Fruit fly (Drosophila melanogaster) whole organism: ENCODE measurements around the gene Ubc84D.

ENCODE experiments used
- CG8478 ChIP-seq: fragments of >200 bp; optimal IDR thresholded peaks from 2 replicates; lab custom pipeline; 2018; ENCODE audit warnings: inconsistent platforms
- Dll ChIP-seq: fragments of >200 bp; optimal IDR thresholded peaks from 2 replicates; lab custom pipeline; 2017
- EcR ChIP-seq, 2 experiments: fragments of >200 bp; optimal IDR thresholded peaks; 2 replicates each; lab custom pipeline; 2017; ENCODE audit warnings: missing biosample characterization in 2 of 2, missing genetic modification characterization in 2 of 2, missing genetic modification reagents in 2 of 2
- pan ChIP-seq: fragments of >200 bp; optimal IDR thresholded peaks from 2 replicates; lab custom pipeline; 2017
- psq ChIP-seq: fragments of >200 bp; optimal IDR thresholded peaks from 2 replicates; lab custom pipeline; 2017
- usp ChIP-seq: fragments of >200 bp; optimal IDR thresholded peaks from 2 replicates; lab custom pipeline; 2017; ENCODE audit warnings: missing biosample characterization, missing genetic modification characterization, mixed read lengths

Gene Ubc84D

DNA sequence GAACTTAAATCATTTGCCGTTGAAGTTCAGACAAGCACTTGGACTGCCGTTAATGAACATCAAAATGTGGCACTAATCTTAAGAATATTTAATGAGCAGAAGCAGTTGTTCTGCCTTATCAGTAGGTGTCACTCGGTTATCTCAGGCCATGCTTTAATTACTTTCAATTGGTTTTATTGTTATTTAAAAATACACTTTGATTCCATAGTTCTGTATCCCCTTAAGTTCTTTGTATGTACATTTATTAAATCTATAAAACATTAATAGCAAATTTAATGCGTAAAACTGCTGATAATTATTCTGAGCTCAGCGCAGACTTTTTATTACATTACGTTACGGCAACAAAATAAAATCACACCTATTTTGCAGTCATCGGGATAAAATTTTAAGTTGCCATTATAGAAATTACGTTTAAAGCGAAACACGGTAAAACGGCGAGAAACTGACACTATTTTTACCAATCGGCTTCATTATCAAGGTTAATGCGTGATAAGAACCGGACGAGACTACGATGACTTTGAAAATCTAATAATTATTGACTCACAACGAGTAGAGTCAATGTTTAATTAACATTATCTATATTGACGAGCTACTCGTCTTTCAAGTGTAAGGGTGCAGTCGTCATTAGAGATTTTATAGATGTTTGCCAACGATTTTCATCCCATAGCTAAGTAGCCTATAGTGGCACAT is 3.2 kb upstream of the Ubc84D start:
- TF ChIP-seq EcR (GFP tag; optimal IDR thresholded peaks at IDR 0.05; lab: Kevin White, UChicago) (no peak), usp (GFP tag; lab: Kevin White, UChicago) (no peak), psq (no peak), CG8478 (lab: Kevin White, UChicago) (no peak), pan (no peak), Dll (no peak)

DNA sequence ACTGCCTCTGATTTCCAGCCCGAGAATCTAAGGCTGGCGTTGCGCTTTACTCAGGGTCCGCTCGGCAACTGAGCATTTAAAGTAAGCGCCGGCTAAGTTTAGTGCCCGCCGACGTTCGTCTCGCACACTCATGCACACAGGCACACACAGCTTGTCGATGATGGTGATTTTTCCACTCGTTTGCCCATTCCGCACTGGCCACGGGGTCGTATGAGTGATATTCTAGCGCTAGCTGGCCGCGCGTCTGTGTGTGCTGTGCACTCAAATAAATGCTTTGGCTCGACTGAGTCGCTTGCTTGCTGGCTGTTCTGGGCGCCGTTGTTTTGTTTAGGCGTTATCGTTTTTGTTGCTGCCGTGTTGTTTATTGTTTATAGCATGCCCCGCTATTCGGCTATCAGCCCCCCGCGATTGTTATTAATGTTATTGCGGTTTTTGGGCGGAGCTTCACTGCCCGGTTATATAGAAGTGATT is 3.6 kb downstream of the Ubc84D start, which contains the start of gene alpha-Est8:
Gene alpha-Est8, minus strand, starts transcription at position 72 of the 471 bp plus-strand sequence.
- no peak for TF ChIP-seq usp (GFP tag; lab: Kevin White, UChicago)
- no peak for TF ChIP-seq Dll
- no peak for TF ChIP-seq CG8478 (lab: Kevin White, UChicago)
- TF ChIP-seq EcR (GFP tag; optimal IDR thresholded peaks at IDR 0.05; lab: Kevin White, UChicago), result no peak
- TF ChIP-seq psq, result no peak
- TF ChIP-seq pan, result no peak

DNA sequence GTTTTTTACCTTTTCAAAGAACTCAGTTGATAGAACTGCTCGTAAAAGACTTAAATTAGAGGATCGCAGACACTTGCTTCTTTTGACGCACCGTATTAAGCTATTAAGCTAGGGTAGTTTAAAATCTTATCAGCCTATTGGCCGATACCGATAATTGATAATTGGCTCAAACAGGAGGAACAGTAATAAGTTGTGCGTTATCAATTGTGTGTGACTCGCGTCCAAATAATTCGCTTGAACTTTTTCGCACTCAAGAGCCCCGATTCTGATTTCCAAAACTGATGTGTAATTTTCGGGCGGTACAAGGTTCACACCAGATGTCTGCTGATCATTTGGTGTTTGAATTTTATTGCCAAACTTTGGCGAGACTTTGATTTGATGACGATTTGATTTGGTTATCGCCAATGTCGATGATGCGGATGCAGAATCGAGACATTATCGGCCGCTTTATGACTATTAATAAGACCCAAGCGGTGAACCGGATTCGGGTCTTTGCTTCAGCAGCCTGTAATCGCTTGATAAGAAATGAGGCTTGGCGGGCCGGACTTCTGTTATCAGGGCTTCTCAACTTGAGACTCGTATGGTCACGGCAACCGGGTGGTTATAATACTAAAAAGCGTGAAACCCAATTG is 4.9 kb downstream of the Ubc84D start:
- no peak for TF ChIP-seq usp (GFP tag; lab: Kevin White, UChicago)
- TF ChIP-seq CG8478 (lab: Kevin White, UChicago), result no peak
- no peak for TF ChIP-seq EcR (GFP tag; optimal IDR thresholded peaks at IDR 0.05; lab: Kevin White, UChicago)
- no peak for TF ChIP-seq psq
- no peak for TF ChIP-seq pan
- TF ChIP-seq Dll, result no peak

DNA sequence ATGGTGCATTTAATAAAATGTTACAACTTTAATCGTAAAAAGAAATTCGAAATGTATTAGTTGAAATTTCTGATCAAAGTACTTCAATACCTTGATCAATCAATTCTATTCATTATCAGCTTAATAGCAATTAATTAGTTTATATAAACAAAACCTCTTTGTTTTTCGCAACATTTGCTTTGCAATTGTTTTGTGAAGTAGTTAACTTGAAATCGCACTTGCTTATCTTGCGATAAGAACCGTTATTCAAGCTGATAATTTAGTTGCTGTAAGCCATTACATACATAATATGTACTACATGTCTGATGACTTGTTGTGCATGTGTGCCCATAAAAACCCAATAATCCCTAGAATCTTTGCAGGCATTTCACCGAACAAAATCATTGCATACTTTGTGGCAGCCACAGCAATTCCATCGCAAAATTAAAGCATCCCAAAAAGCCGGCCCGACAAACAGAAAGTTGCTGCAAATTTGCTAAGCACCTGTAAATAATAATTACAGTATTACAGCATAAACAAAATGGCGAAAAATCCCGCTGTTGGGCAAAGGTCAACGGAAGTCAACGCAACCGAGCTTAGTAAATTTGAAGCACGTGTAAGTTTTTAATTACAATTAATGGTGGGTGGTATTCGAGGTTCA is 10.9 kb downstream of the Ubc84D start:
- TF ChIP-seq CG8478 (lab: Kevin White, UChicago) (no peak), psq (no peak), Dll (no peak), EcR (GFP tag; optimal IDR thresholded peaks at IDR 0.05; lab: Kevin White, UChicago) (no peak), usp (GFP tag; lab: Kevin White, UChicago) (no peak), pan (no peak)

DNA sequence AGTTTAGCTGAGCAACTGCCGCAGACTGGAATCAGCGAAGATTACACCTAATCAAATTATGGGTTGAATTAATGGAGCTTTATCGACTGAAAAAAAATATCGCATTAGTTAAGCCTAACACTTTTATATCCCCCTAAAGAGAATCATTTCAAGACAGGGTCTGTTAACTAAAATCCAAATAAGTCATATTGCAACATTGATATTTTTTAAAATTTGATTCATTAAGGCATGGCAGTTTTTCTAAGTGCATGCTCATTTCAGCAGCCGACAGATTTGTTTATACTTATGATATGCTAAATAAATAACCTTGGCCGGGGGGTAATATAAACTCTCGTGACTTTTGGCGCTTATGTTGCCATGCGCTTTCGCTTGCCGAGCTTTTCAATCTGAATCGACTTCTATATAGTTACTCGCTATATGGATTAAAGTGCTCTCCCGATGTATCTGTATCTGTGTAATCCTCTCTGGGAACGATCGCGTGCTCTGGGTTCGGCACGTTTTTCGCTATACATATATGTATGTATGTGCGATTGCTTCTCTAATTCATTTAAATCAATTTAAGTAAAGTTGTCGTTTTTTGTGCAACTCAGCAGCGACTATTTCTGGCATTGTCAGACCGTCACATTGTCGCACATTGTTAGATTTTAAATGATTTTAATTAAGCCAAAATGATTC is 12.8 kb downstream of the Ubc84D start:
- no peak for TF ChIP-seq usp (GFP tag; lab: Kevin White, UChicago)
- TF ChIP-seq CG8478 (lab: Kevin White, UChicago), result no peak
- TF ChIP-seq EcR (GFP tag; optimal IDR thresholded peaks at IDR 0.05; lab: Kevin White, UChicago), result no peak
- no peak for TF ChIP-seq Dll
- TF ChIP-seq pan, result no peak
- no peak for TF ChIP-seq psq

DNA sequence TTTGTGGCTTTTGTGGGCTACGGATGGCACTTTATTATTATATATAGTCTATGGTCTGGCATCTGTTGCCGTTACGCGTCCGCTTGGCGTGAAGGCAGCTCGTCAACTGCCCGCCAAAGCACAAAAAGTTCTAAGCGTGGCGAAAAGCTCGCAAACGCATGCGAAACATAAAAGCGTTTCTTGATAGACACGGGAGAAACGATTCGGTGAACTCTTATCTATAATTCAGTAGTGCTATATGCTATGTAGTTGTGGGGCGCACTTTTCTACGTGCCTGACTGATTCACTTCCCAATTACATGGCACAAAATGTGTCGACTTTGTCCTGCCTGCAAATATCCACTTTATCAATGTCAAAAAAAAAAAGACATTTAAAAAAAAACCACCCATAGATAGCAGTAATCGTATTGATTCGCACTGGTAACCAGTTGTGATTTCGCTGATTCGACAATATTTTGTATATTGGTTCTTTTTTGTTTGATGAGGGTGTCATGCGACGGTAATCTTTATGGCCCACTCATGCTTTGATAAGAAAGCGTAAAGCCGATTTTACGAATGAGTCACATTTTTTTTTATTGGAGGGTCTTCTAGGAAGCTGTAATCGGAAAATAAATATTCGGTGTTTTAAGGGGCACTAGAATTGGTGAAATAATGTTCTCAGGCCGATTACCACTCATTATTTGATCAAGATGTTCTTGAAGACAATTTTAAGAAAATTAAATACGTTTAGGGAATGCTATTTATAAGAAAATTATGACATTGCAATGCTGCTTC is 14.1 kb downstream of the Ubc84D start, which contains the start of gene alpha-Est9:
Gene alpha-Est9, minus strand, starts transcription at position 110 of the 773 bp plus-strand sequence.
- TF ChIP-seq usp (GFP tag; lab: Kevin White, UChicago), result no peak
- TF ChIP-seq EcR (GFP tag; optimal IDR thresholded peaks at IDR 0.05; lab: Kevin White, UChicago), result no peak
- TF ChIP-seq pan, result no peak
- TF ChIP-seq psq, result no peak

DNA sequence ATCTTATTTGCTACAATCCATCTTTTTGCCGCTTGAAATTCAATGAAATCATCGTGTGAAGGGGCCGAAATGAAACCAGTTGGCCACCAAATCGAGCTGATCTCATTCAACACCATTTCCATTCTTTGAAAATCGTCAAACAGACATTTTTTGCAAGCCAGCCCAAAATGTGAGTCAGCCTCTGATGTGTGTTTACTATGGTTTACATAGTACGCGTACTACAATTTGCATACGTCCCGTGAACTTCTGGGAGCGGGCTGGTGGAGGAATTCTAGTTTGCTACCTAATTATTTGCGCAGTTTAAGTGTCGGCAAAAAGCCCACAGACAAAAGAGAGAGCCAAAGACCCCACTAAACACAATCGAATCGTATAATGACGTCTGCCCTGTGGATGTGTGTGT is 16.0 kb downstream of the Ubc84D start:
- TF ChIP-seq CG8478 (lab: Kevin White, UChicago) (no peak), psq (no peak), pan (no peak), EcR (GFP tag; optimal IDR thresholded peaks at IDR 0.05; lab: Kevin White, UChicago) (no peak), usp (GFP tag; lab: Kevin White, UChicago) (no peak), Dll (no peak)

DNA sequence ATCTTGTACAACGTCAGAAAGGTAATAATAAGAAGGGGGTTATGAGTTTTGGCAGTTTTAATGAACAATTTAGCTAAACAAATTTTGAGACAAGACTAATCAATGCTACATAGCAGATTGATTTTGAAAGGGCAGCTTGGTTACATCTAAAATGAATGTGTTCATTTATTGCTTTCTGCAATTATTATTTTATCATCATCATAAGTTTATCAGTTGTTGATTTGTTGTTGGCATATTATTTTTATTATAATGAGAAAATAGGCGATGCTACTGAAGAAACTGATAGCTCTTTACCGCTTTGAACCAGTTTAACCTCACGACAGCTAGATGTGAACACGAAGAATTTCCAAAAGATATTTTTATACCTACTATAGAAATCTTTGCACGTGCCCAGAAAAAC is 17.0 kb downstream of the Ubc84D start, which contains the start of gene Mics1:
Gene Mics1, minus strand, starts transcription at position 101 of the 400 bp plus-strand sequence.
- no peak for TF ChIP-seq CG8478 (lab: Kevin White, UChicago)
- no peak for TF ChIP-seq Dll
- TF ChIP-seq pan, result no peak
- TF ChIP-seq usp (GFP tag; lab: Kevin White, UChicago), result no peak
- TF ChIP-seq psq, result no peak
- TF ChIP-seq EcR (GFP tag; optimal IDR thresholded peaks at IDR 0.05; lab: Kevin White, UChicago), result no peak

DNA sequence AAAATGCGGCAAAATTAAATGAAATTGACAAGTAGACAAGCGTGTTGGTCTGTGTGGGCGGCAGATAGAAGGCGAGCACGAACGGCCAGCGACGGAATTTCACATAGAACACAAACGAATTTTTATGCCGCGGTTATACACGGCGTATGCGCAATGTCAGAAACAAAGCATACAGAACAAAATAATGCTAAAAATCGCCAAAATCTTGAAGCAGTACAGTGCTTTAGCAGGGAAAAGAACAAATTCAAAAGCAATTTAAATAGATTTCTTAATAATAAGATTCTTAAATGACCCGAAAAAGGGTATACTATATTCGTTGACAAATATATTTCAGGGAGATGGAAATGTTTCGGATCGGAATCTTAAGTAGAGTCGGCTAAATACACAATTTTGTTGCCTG is 18.7 kb downstream of the Ubc84D start:
- TF ChIP-seq pan, result no peak
- TF ChIP-seq CG8478 (lab: Kevin White, UChicago), result no peak
- TF ChIP-seq usp (GFP tag; lab: Kevin White, UChicago), result no peak
- TF ChIP-seq psq, result no peak
- TF ChIP-seq EcR (GFP tag; optimal IDR thresholded peaks at IDR 0.05; lab: Kevin White, UChicago), result no peak
- no peak for TF ChIP-seq Dll

DNA sequence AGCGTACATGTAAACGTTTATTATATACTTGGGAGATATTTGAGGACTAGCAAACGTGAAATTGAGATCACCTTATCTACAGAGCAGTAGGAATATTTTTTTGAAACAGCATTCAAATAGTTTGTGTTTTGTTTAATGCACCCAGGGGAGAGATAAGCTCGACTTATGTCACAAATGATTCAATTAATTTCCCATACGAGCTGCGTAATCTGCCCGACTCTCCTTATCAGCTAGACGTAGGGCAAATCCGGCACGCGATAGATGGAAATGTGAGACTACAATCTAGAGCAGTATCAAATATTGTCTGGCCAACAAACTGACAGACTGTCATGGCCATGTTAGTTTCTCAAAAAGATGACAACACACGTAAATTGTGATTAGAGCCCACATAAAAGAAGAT is 19.8 kb downstream of the Ubc84D start:
- no peak for TF ChIP-seq psq
- TF ChIP-seq usp (GFP tag; lab: Kevin White, UChicago), result no peak
- TF ChIP-seq pan, result no peak
- no peak for TF ChIP-seq Dll
- no peak for TF ChIP-seq EcR (GFP tag; optimal IDR thresholded peaks at IDR 0.05; lab: Kevin White, UChicago)
- no peak for TF ChIP-seq CG8478 (lab: Kevin White, UChicago)

DNA sequence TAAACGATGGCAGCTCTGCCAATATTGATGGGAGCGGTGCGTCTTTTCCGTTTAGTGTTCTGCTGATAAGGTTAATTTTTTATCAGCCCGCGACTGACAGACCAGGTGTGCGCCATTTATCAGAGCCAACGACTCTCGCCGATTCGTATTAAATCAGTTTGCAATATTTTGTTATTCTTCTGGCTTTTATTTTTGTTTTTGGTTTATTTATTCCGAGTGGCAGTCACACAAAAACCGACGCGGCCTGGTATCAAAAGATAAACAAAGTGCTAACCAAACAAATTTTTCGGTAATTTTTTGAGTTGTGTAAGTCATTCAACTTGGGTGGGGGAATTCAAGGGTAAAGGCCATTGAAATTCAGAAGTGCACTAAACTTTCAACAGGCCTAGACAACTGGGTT is 21.8 kb downstream of the Ubc84D start:
- TF ChIP-seq EcR (GFP tag; optimal IDR thresholded peaks at IDR 0.05; lab: Kevin White, UChicago) (no peak), usp (GFP tag; lab: Kevin White, UChicago) (no peak), pan (no peak)
